Fruit fly (Drosophila melanogaster) ovary, adult (tissue): Measurements from ENCODE around the gene Shc.

ENCODE experiments used
- CG17801 ChIP-seq: fragments of 200-800 bp; optimal IDR thresholded peaks from 2 replicates; lab custom pipeline; 2019; ENCODE audit warnings: missing biosample characterization, mild to moderate bottlenecking, missing genetic modification characterization, moderate library complexity; ENCODE audit not compliant: partially characterized antibody

Shc gene

dm6 chr3L:9420819-9421130 is 6.0 kb upstream of the Shc start:
- TF ChIP-seq CG17801 (GFP tag; lab: Kevin White, UChicago): no peak

dm6 chr3L:9421621-9422020 is 5.2 kb upstream of the Shc start:
- TF ChIP-seq CG17801 (GFP tag; lab: Kevin White, UChicago): no peak

- no peak for TF ChIP-seq CG17801 (GFP tag; lab: Kevin White, UChicago)
Measured at dm6 chr3L:9422135-9422534, 4.7 kb upstream of the Shc start.

dm6 chr3L:9422636-9423419 is 4.0 kb upstream of the Shc start, which contains the start of gene aay:
TSS of gene aay (plus strand) at chr3L:9423253.
- TF ChIP-seq CG17801 (GFP tag; lab: Kevin White, UChicago): peak; percentile 100

dm6 chr3L:9423757-9424527 is 2.9 kb upstream of the Shc start:
- no peak for TF ChIP-seq CG17801 (GFP tag; lab: Kevin White, UChicago)

dm6 chr3L:9424528-9424911 is 2.3 kb upstream of the Shc start:
- TF ChIP-seq CG17801 (GFP tag; lab: Kevin White, UChicago): peak; percentile 11

dm6 chr3L:9425838-9426237 is 972 bp upstream of the Shc start:
- no peak for TF ChIP-seq CG17801 (GFP tag; lab: Kevin White, UChicago)

dm6 chr3L:9429665-9430607 is 3.1 kb downstream of the Shc start, which contains the start of the genes RpS17 and MTF-1:
TSS of gene RpS17 (minus strand) at chr3L:9429821.
TSS of gene MTF-1 (plus strand) at chr3L:9430312.
- TF ChIP-seq CG17801 (GFP tag; lab: Kevin White, UChicago): peak; percentile 80

dm6 chr3L:9430608-9430952 is 3.8 kb downstream of the Shc start:
- TF ChIP-seq CG17801 (GFP tag; lab: Kevin White, UChicago): no peak

dm6 chr3L:9431848-9432623 is 5.2 kb downstream of the Shc start:
- no peak for TF ChIP-seq CG17801 (GFP tag; lab: Kevin White, UChicago)

- no peak for TF ChIP-seq CG17801 (GFP tag; lab: Kevin White, UChicago)
Measured at dm6 chr3L:9432810-9433587, 6.2 kb downstream of the Shc start.

dm6 chr3L:9435315-9435714 is 8.5 kb downstream of the Shc start, which contains the start of gene CG42526:
TSS of gene CG42526 (minus strand) at chr3L:9435399.
- peak; percentile 18 for TF ChIP-seq CG17801 (GFP tag; lab: Kevin White, UChicago)

dm6 chr3L:9435831-9436230 is 9.0 kb downstream of the Shc start:
- TF ChIP-seq CG17801 (GFP tag; lab: Kevin White, UChicago): no peak
